Fruit fly (Drosophila melanogaster): ENCODE results near the gene CG32679.

- no peak for TF ChIP-seq Myc (optimal IDR thresholded peaks at IDR 0.05)
- no peak for TF ChIP-seq insv (optimal IDR thresholded peaks at IDR 0.05)
Observed at dm6 chrX:10329659-10330289, 37.5 kb downstream of the CG32679 start, which contains the start of gene Gip.
